Fruit fly (Drosophila melanogaster) whole organism, embryonic: ENCODE results near the gene CG32176.

Experiments used
- CG1024 ChIP-seq: fragments of 200-800 bp; sonication (Bioruptor generic); IDR thresholded peaks from 2 replicates; pipeline ENCODE4 v1.3.6; 2022; ENCODE audit warnings: missing biosample characterization, missing genetic modification characterization
- CG10959 ChIP-seq: fragments of 200-800 bp; sonication (Bioruptor generic); IDR thresholded peaks from 2 replicates; pipeline ENCODE4 v1.3.6; 2022; ENCODE audit warnings: missing biosample characterization, missing genetic modification characterization
- CG10979 ChIP-seq: fragments of 200-800 bp; sonication (Bioruptor generic); optimal IDR thresholded peaks from 2 replicates; lab custom pipeline; 2018; ENCODE audit warnings: missing biosample characterization, mild to moderate bottlenecking, missing genetic modification characterization, moderate library complexity
- CG11093 ChIP-seq: fragments of 200-800 bp; sonication (Bioruptor generic); IDR thresholded peaks from 3 replicates; pipeline ENCODE4 v1.3.6; 2022; ENCODE audit warnings: missing biosample characterization, missing genetic modification characterization
- CG11560 ChIP-seq: fragments of 200-800 bp; sonication (Bioruptor generic); IDR thresholded peaks from 3 replicates; pipeline ENCODE4 v1.3.6; 2022; ENCODE audit warnings: missing biosample characterization, missing genetic modification characterization
- CG12236 ChIP-seq: fragments of 200-800 bp; sonication (Bioruptor generic); optimal IDR thresholded peaks from 2 replicates; lab custom pipeline; 2016; ENCODE audit warnings: missing biosample characterization, missing genetic modification characterization
- CG12769 ChIP-seq: fragments of 200-800 bp; sonication (Bioruptor generic); optimal IDR thresholded peaks from 2 replicates; lab custom pipeline; 2019; ENCODE audit warnings: missing biosample characterization, mild to moderate bottlenecking, missing genetic modification characterization, moderate library complexity
- CG13296 ChIP-seq: fragments of 200-800 bp; sonication (Bioruptor generic); optimal IDR thresholded peaks from 3 replicates; lab custom pipeline; 2018; ENCODE audit warnings: missing biosample characterization, mild to moderate bottlenecking, missing genetic modification characterization
- CG13424 ChIP-seq: fragments of 200-800 bp; sonication (Bioruptor generic); optimal IDR thresholded peaks from 2 replicates; lab custom pipeline; 2019; ENCODE audit warnings: missing biosample characterization, mild to moderate bottlenecking, missing genetic modification characterization, moderate library complexity
- CG15479 ChIP-seq: fragments of 200-800 bp; sonication (Bioruptor generic); optimal IDR thresholded peaks from 3 replicates; lab custom pipeline; 2019; ENCODE audit warnings: missing biosample characterization, mild to moderate bottlenecking, missing genetic modification characterization, moderate library complexity
- CG15601 ChIP-seq: fragments of 200-800 bp; sonication (Bioruptor generic); optimal IDR thresholded peaks from 3 replicates; lab custom pipeline; 2019; ENCODE audit warnings: missing biosample characterization, mild to moderate bottlenecking, missing genetic modification characterization, moderate library complexity
- CG18764 ChIP-seq: fragments of 200-800 bp; sonication (Bioruptor generic); optimal IDR thresholded peaks from 3 replicates; lab custom pipeline; 2016; ENCODE audit warnings: missing biosample characterization, missing genetic modification characterization
- CG2712 ChIP-seq: fragments of 200-800 bp; optimal IDR thresholded peaks from 3 replicates; lab custom pipeline; 2019; ENCODE audit warnings: missing biosample characterization, mild to moderate bottlenecking, missing genetic modification characterization, moderate library complexity
- CG31365 ChIP-seq: fragments of 200-800 bp; sonication (Bioruptor generic); optimal IDR thresholded peaks from 2 replicates; lab custom pipeline; 2018; ENCODE audit warnings: missing biosample characterization, mild to moderate bottlenecking, missing genetic modification characterization
- CG42726 ChIP-seq: fragments of 200-800 bp; sonication (Bioruptor generic); IDR thresholded peaks from 2 replicates; pipeline ENCODE4 v1.3.6; 2022; ENCODE audit warnings: missing biosample characterization, missing genetic modification characterization; ENCODE audit not compliant: partially characterized antibody
- CG4404 ChIP-seq: fragments of 200-800 bp; sonication (Bioruptor generic); IDR thresholded peaks from 2 replicates; pipeline ENCODE4 v1.3.6; 2022; ENCODE audit warnings: missing biosample characterization, missing genetic modification characterization
- CG4424 ChIP-seq: fragments of 200-800 bp; sonication (Bioruptor generic); optimal IDR thresholded peaks from 3 replicates; lab custom pipeline; 2016; ENCODE audit warnings: missing biosample characterization, missing genetic modification characterization
- CG6791 ChIP-seq: fragments of 200-800 bp; sonication (Bioruptor generic); IDR thresholded peaks from 3 replicates; pipeline ENCODE4 v1.3.6; 2022; ENCODE audit warnings: missing biosample characterization, missing genetic modification characterization; ENCODE audit not compliant: partially characterized antibody
- CG7839 ChIP-seq: fragments of 200-800 bp; sonication (Bioruptor generic); optimal IDR thresholded peaks from 3 replicates; lab custom pipeline; 2018; ENCODE audit warnings: missing biosample characterization, mild to moderate bottlenecking, missing genetic modification characterization, moderate library complexity
- CG8359 ChIP-seq: fragments of 200-800 bp; sonication (Bioruptor generic); optimal IDR thresholded peaks from 2 replicates; lab custom pipeline; 2017; ENCODE audit warnings: missing biosample characterization, mild to moderate bottlenecking, missing genetic modification characterization, borderline replicate concordance
- CG8924 ChIP-seq: fragments of 200-800 bp; optimal IDR thresholded peaks from 3 replicates; lab custom pipeline; 2019; ENCODE audit warnings: missing biosample characterization, mild to moderate bottlenecking, missing genetic modification characterization, moderate library complexity
- Chrac-16 ChIP-seq: fragments of 200-800 bp; sonication (Bioruptor generic); optimal IDR thresholded peaks from 3 replicates; lab custom pipeline; 2016; ENCODE audit warnings: missing biosample characterization, missing genetic modification characterization
- HmgD ChIP-seq: fragments of 200-800 bp; sonication (Bioruptor generic); optimal IDR thresholded peaks from 3 replicates; lab custom pipeline; 2016; ENCODE audit warnings: missing biosample characterization, missing genetic modification characterization
- Max ChIP-seq: fragments of 200-800 bp; sonication (Bioruptor generic); optimal IDR thresholded peaks from 2 replicates; lab custom pipeline; 2016; ENCODE audit warnings: missing biosample characterization, mild to moderate bottlenecking, missing genetic modification characterization
- Mrtf ChIP-seq: fragments of 200-800 bp; sonication (Bioruptor generic); IDR thresholded peaks from 3 replicates; pipeline ENCODE4 v1.3.6; 2022; ENCODE audit warnings: missing biosample characterization, missing genetic modification characterization
- Nf-YB ChIP-seq: fragments of 200-800 bp; sonication (Bioruptor generic); optimal IDR thresholded peaks from 3 replicates; lab custom pipeline; 2019; ENCODE audit warnings: missing biosample characterization, mild to moderate bottlenecking, missing genetic modification characterization, moderate library complexity
- Oli ChIP-seq: fragments of 200-800 bp; sonication (Bioruptor generic); optimal IDR thresholded peaks from 2 replicates; lab custom pipeline; 2018; ENCODE audit warnings: missing biosample characterization, mild to moderate bottlenecking, missing genetic modification characterization, moderate library complexity
- Spps ChIP-seq: fragments of 200-800 bp; sonication (Bioruptor generic); optimal IDR thresholded peaks from 2 replicates; lab custom pipeline; 2018; ENCODE audit warnings: missing biosample characterization, mild to moderate bottlenecking, missing genetic modification characterization
- Usf ChIP-seq: fragments of 200-800 bp; sonication (Bioruptor generic); optimal IDR thresholded peaks from 2 replicates; lab custom pipeline; 2017; ENCODE audit warnings: missing genotype, missing biosample characterization, missing genetic modification characterization
- al ChIP-seq: fragments of 200-800 bp; sonication (Bioruptor generic); IDR thresholded peaks from 2 replicates; pipeline ENCODE4 v1.3.6; 2022; ENCODE audit warnings: missing biosample characterization, missing genetic modification characterization
- ase ChIP-seq: fragments of 200-800 bp; sonication (Bioruptor generic); IDR thresholded peaks from 3 replicates; pipeline ENCODE4 v1.3.6; 2022; ENCODE audit warnings: missing biosample characterization, missing genetic modification characterization
- az2 ChIP-seq: fragments of 200-800 bp; sonication (Bioruptor generic); optimal IDR thresholded peaks from 3 replicates; lab custom pipeline; 2016; ENCODE audit warnings: missing biosample characterization, missing genetic modification characterization
- bsh ChIP-seq, 2 experiments: fragments of 200-800 bp; sonication (Bioruptor generic); optimal IDR thresholded peaks; 2 replicates each; lab custom pipeline; 2017 to 2018; ENCODE audit warnings: mild to moderate bottlenecking in 2 of 2, missing biosample characterization in 2 of 2, missing genetic modification characterization in 2 of 2, moderate library complexity in 1 of 2
- croc ChIP-seq: fragments of 200-800 bp; sonication (Bioruptor generic); conservative IDR thresholded peaks from 3 replicates; pipeline ENCODE4 v1.3.6; 2022; ENCODE audit warnings: missing biosample characterization, missing genetic modification characterization
- dmrt11E ChIP-seq: fragments of 200-800 bp; sonication (Bioruptor generic); optimal IDR thresholded peaks from 3 replicates; lab custom pipeline; 2018; ENCODE audit warnings: missing biosample characterization, mild to moderate bottlenecking, missing genetic modification characterization, moderate library complexity
- dpn ChIP-seq, 2 experiments: fragments of 200-800 bp; sonication (Bioruptor generic); optimal IDR thresholded peaks; 3 replicates each; lab custom pipeline; 2016; ENCODE audit warnings: missing biosample characterization in 2 of 2, missing genetic modification characterization in 2 of 2
- grau ChIP-seq: fragments of 200-800 bp; optimal IDR thresholded peaks from 3 replicates; lab custom pipeline; 2019; ENCODE audit warnings: missing biosample characterization, mild to moderate bottlenecking, missing genetic modification characterization, moderate library complexity
- ind ChIP-seq: fragments of 200-800 bp; sonication (Bioruptor generic); optimal IDR thresholded peaks from 3 replicates; lab custom pipeline; 2016; ENCODE audit warnings: missing biosample characterization, missing genetic modification characterization
- lilli ChIP-seq: fragments of 200-800 bp; sonication (Bioruptor generic); optimal IDR thresholded peaks from 3 replicates; lab custom pipeline; 2016; ENCODE audit warnings: missing biosample characterization, missing genetic modification characterization
- nau ChIP-seq: fragments of 200-800 bp; sonication (Bioruptor generic); optimal IDR thresholded peaks from 3 replicates; lab custom pipeline; 2017; ENCODE audit warnings: missing biosample characterization, mild to moderate bottlenecking, missing genetic modification characterization, missing genetic modification reagents
- nom ChIP-seq: fragments of 200-800 bp; sonication (Bioruptor generic); optimal IDR thresholded peaks from 2 replicates; lab custom pipeline; 2017; ENCODE audit warnings: missing biosample characterization, missing genetic modification characterization, mild to moderate bottlenecking, moderate library complexity, missing genetic modification reagents
- org-1 ChIP-seq: fragments of 200-800 bp; sonication (Bioruptor generic); optimal IDR thresholded peaks from 2 replicates; lab custom pipeline; 2017; ENCODE audit warnings: missing biosample characterization, missing genetic modification characterization
- otp ChIP-seq: fragments of 200-800 bp; sonication (Bioruptor generic); IDR thresholded peaks from 3 replicates; pipeline ENCODE4, ENCODE4 v1.3.6; 2022; ENCODE audit warnings: missing biosample characterization, missing genetic modification characterization
- sc ChIP-seq, 3 experiments: fragments of >200 bp in 2 of 3; fragments of 200-800 bp in 1 of 3; sonication (Bioruptor generic) in 1 of 3; optimal IDR thresholded peaks; 2 replicates in 2 of 3; 3 replicates in 1 of 3; lab custom pipeline; 2017; ENCODE audit warnings: mild to moderate bottlenecking in 1 of 3, missing biosample characterization in 1 of 3, missing genetic modification characterization in 1 of 3, missing genetic modification reagents in 1 of 3
- tgo ChIP-seq: fragments of 200-800 bp; sonication (Bioruptor generic); IDR thresholded peaks from 3 replicates; pipeline ENCODE4 v1.3.6; 2022; ENCODE audit warnings: missing biosample characterization, missing genetic modification characterization
- trem ChIP-seq: fragments of 200-800 bp; optimal IDR thresholded peaks from 3 replicates; lab custom pipeline; 2019; ENCODE audit warnings: missing biosample characterization, mild to moderate bottlenecking, missing genetic modification characterization, moderate library complexity
- tx ChIP-seq: fragments of 200-800 bp; sonication (Bioruptor generic); optimal IDR thresholded peaks from 2 replicates; lab custom pipeline; 2016; ENCODE audit warnings: missing biosample characterization, missing genetic modification characterization
- vfl ChIP-seq: fragments of 200-800 bp; sonication (Bioruptor generic); optimal IDR thresholded peaks from 2 replicates; lab custom pipeline; 2016; ENCODE audit warnings: missing biosample characterization, missing genetic modification characterization

CG32176 gene

dm6 chr3L:17415967-17416749 lies 17.5 kb upstream of the CG32176 start:
- TF ChIP-seq Mrtf (GFP tag; lab: Robert Waterston, UW) (0 out of 3 replicates have a peak, but pooled peaks have one; percentile 9), nom (GFP tag; lab: Kevin White, UChicago) (peak; percentile 80), ind (GFP tag; lab: Kevin White, UChicago) (peak; percentile 13), Chrac-16 (GFP tag; lab: Kevin White, UChicago) (peak; percentile 71), dpn (GFP tag; optimal IDR thresholded peaks at IDR 0.05; lab: Kevin White, UChicago) (peak; percentile 37 to 38), HmgD (GFP tag; lab: Kevin White, UChicago) (no peak), dmrt11E (tag; lab: Kevin White, UChicago) (peak; percentile 90), CG31365 (tag; lab: Kevin White, UChicago) (no peak), CG2712 (tag; lab: Kevin White, UChicago) (peak; percentile 82), CG13424 (tag; lab: Kevin White, UChicago) (no peak), Usf (peak; percentile 45), Nf-YB (peak; percentile 28), tgo (GFP tag; lab: Robert Waterston, UW) (no peak), CG18764 (GFP tag; lab: Kevin White, UChicago) (no peak), az2 (peak; percentile 29), otp (0 out of 3 replicates have a peak, but pooled peaks have one; percentile 20), CG15601 (tag; lab: Kevin White, UChicago) (no peak), CG11093 (GFP tag; lab: Robert Waterston, UW) (no peak), CG12236 (peak; percentile 32), CG8359 (GFP tag; lab: Kevin White, UChicago) (peak; percentile 2), CG10959 (peak; percentile 65; the same call in 1 of the 2 replicates), croc (no peak), CG10979 (tag; lab: Kevin White, UChicago) (peak; percentile 83), CG12769 (tag; lab: Kevin White, UChicago) (peak; percentile 49), trem (tag; lab: Kevin White, UChicago) (peak; percentile 56), al (GFP tag; lab: Robert Waterston, UW) (no peak), lilli (peak; percentile 58), CG8924 (tag; lab: Kevin White, UChicago) (peak; percentile 78), CG42726 (GFP tag; lab: Robert Waterston, UW) (no peak), CG4424 (GFP tag; lab: Kevin White, UChicago) (peak; percentile 65), CG15479 (GFP tag; lab: Kevin White, UChicago) (peak; percentile 97), CG11560 (tag; lab: Robert Waterston, UW) (no peak), bsh (GFP tag; optimal IDR thresholded peaks at IDR 0.05; lab: Kevin White, UChicago) (peak in 1 of 2 experiments; percentile 37), nau (no peak), tx (GFP tag; lab: Kevin White, UChicago) (peak; percentile 35), CG13296 (GFP tag; lab: Kevin White, UChicago) (no peak), CG4404 (peak; percentile 88), Oli (tag; lab: Kevin White, UChicago) (peak; percentile 9), CG7839 (tag; lab: Kevin White, UChicago) (peak; percentile 42), grau (tag; lab: Kevin White, UChicago) (peak; percentile 58), Max (peak; percentile 23), org-1 (peak; percentile 36), CG6791 (no peak), vfl (GFP tag; lab: Kevin White, UChicago) (peak; percentile 56), CG1024 (GFP tag; lab: Robert Waterston, UW) (no peak), Spps (tag; lab: Kevin White, UChicago) (peak; percentile 8), ase (GFP tag; lab: Robert Waterston, UW) (no peak), sc (optimal IDR thresholded peaks at IDR 0.05; lab: Kevin White, UChicago) (no peak), sc (GFP tag; optimal IDR thresholded peaks at IDR 0.05; lab: Kevin White, UChicago) (peak; percentile 29)
